Worm (Caenorhabditis elegans) whole organism, L3 larva: Measurements from ENCODE around the gene Y71H2AM.12.

Source experiments
- R02D3.7 ChIP-seq: fragments of 150-350 bp; optimal IDR thresholded peaks from 2 replicates; lab custom pipeline; 2014; ENCODE audit warnings: missing biosample characterization, missing genetic modification characterization
- aly-2 ChIP-seq: fragments of 150-350 bp; optimal IDR thresholded peaks from 2 replicates; lab custom pipeline; 2014; ENCODE audit warnings: missing biosample characterization, missing genetic modification characterization
- ama-1 ChIP-seq: fragments of 150-350 bp; optimal IDR thresholded peaks from 2 replicates; lab custom pipeline; 2018
- ceh-82 ChIP-seq: fragments of 150-350 bp; optimal IDR thresholded peaks from 2 replicates; lab custom pipeline; 2014; ENCODE audit warnings: missing biosample characterization, missing genetic modification characterization
- daf-12 ChIP-seq: fragments of 150-350 bp; optimal IDR thresholded peaks from 2 replicates; lab custom pipeline; 2014; ENCODE audit warnings: missing biosample characterization, missing genetic modification reagents, missing genetic modification characterization
- egl-5 ChIP-seq: fragments of 150-350 bp; optimal IDR thresholded peaks from 2 replicates; lab custom pipeline; 2017; ENCODE audit warnings: missing biosample characterization, missing genetic modification reagents, missing genetic modification characterization, inconsistent platforms
- elt-1 ChIP-seq: fragments of 150-350 bp; optimal IDR thresholded peaks from 2 replicates; lab custom pipeline; 2014; ENCODE audit warnings: missing biosample characterization, missing genetic modification characterization
- elt-2 ChIP-seq: sonication (generic microtip); optimal IDR thresholded peaks from 2 replicates; lab custom pipeline; 2016; ENCODE audit warnings: missing genetic modification reagents, mild to moderate bottlenecking, missing genetic modification characterization, missing compliant biosample characterization
- elt-3 ChIP-seq, 3 experiments: fragments of 150-350 bp in 1 of 3; sonication (generic microtip) in 2 of 3; optimal IDR thresholded peaks; 2 replicates in 2 of 3; 4 replicates in 1 of 3; lab custom pipeline; 2014 to 2017; ENCODE audit warnings: missing biosample characterization in 3 of 3, missing genetic modification characterization in 3 of 3
- fkh-10 ChIP-seq: sonication (generic microtip); optimal IDR thresholded peaks from 2 replicates; lab custom pipeline; 2017; ENCODE audit warnings: missing biosample characterization, missing genetic modification reagents, missing genetic modification characterization
- fkh-2 ChIP-seq: fragments of 150-350 bp; optimal IDR thresholded peaks from 2 replicates; lab custom pipeline; 2014; ENCODE audit warnings: missing biosample characterization, missing genetic modification reagents, missing genetic modification characterization
- fos-1 ChIP-seq: fragments of 150-350 bp; optimal IDR thresholded peaks from 2 replicates; lab custom pipeline; 2014; ENCODE audit warnings: missing biosample characterization, missing genetic modification characterization
- hmg-11 ChIP-seq: sonication (generic microtip); optimal IDR thresholded peaks from 2 replicates; lab custom pipeline; 2016; ENCODE audit warnings: missing genetic modification characterization, missing compliant biosample characterization
- jun-1 ChIP-seq: fragments of 150-350 bp; optimal IDR thresholded peaks from 2 replicates; lab custom pipeline; 2014; ENCODE audit warnings: missing biosample characterization, missing genetic modification reagents, missing genetic modification characterization
- lsy-12 ChIP-seq: sonication (generic microtip); optimal IDR thresholded peaks from 2 replicates; lab custom pipeline; 2016; ENCODE audit warnings: mild to moderate bottlenecking, missing genetic modification characterization, missing compliant biosample characterization
- nfya-1 ChIP-seq: sonication (generic microtip); optimal IDR thresholded peaks from 2 replicates; lab custom pipeline; 2017; ENCODE audit warnings: missing genetic modification characterization, mild to moderate bottlenecking, missing compliant biosample characterization, antibody characterized with exemption, moderate library complexity; ENCODE audit not compliant: insufficient read depth
- nhr-12 ChIP-seq: fragments of 150-350 bp; optimal IDR thresholded peaks from 2 replicates; lab custom pipeline; 2014; ENCODE audit warnings: missing biosample characterization, missing genetic modification characterization
- nhr-23 ChIP-seq: fragments of 150-350 bp; optimal IDR thresholded peaks from 2 replicates; lab custom pipeline; 2014; ENCODE audit warnings: missing biosample characterization, missing genetic modification reagents, missing genetic modification characterization
- nhr-237 ChIP-seq: fragments of 150-350 bp; optimal IDR thresholded peaks from 2 replicates; lab custom pipeline; 2014; ENCODE audit warnings: missing biosample characterization, missing genetic modification characterization
- nhr-43 ChIP-seq: sonication (generic microtip); optimal IDR thresholded peaks from 2 replicates; lab custom pipeline; 2016; ENCODE audit warnings: mild to moderate bottlenecking, missing genetic modification characterization, missing compliant biosample characterization; ENCODE audit not compliant: poor library complexity, severe bottlenecking
- nhr-76 ChIP-seq: fragments of 150-350 bp; sonication (generic microtip); optimal IDR thresholded peaks from 5 replicates; lab custom pipeline; 2014; ENCODE audit warnings: missing biosample characterization, missing genetic modification characterization
- nhr-77 ChIP-seq: fragments of 150-350 bp; optimal IDR thresholded peaks from 2 replicates; lab custom pipeline; 2014; ENCODE audit warnings: missing biosample characterization, missing genetic modification characterization
- pha-4 ChIP-seq: fragments of 150-350 bp; optimal IDR thresholded peaks from 2 replicates; lab custom pipeline; 2014; ENCODE audit warnings: missing biosample characterization, missing genetic modification reagents, missing genetic modification characterization
- pqm-1 ChIP-seq: fragments of 150-350 bp; optimal IDR thresholded peaks from 2 replicates; lab custom pipeline; 2017; ENCODE audit warnings: missing biosample characterization, missing genetic modification characterization, inconsistent platforms
- sea-2 ChIP-seq: fragments of 150-350 bp; sonication (generic microtip); optimal IDR thresholded peaks from 4 replicates; lab custom pipeline; 2014; ENCODE audit warnings: missing biosample characterization, missing genetic modification reagents, missing genetic modification characterization
- skn-1 ChIP-seq: fragments of 150-350 bp; optimal IDR thresholded peaks from 2 replicates; lab custom pipeline; 2014; ENCODE audit warnings: missing biosample characterization, missing genetic modification characterization
- snpc-4 ChIP-seq: fragments of 150-350 bp; optimal IDR thresholded peaks from 2 replicates; lab custom pipeline; 2014; ENCODE audit warnings: missing biosample characterization, missing genetic modification characterization
- tbx-2 ChIP-seq: sonication (generic microtip); optimal IDR thresholded peaks from 2 replicates; lab custom pipeline; 2016; ENCODE audit warnings: mild to moderate bottlenecking, missing genetic modification characterization, missing compliant biosample characterization
- unc-39 ChIP-seq: sonication (generic microtip); optimal IDR thresholded peaks from 4 replicates; lab custom pipeline; 2017; ENCODE audit warnings: missing biosample characterization, missing genetic modification characterization
- zag-1 ChIP-seq: fragments of 150-350 bp; optimal IDR thresholded peaks from 2 replicates; lab custom pipeline; 2014; ENCODE audit warnings: missing biosample characterization, missing genetic modification characterization
- ztf-11 ChIP-seq: fragments of 150-350 bp; optimal IDR thresholded peaks from 2 replicates; lab custom pipeline; 2014; ENCODE audit warnings: missing biosample characterization, missing genetic modification characterization
- ztf-4 ChIP-seq: fragments of 150-350 bp; optimal IDR thresholded peaks from 2 replicates; lab custom pipeline; 2014; ENCODE audit warnings: missing biosample characterization, missing genetic modification characterization

Y71H2AM.12 gene

DNA sequence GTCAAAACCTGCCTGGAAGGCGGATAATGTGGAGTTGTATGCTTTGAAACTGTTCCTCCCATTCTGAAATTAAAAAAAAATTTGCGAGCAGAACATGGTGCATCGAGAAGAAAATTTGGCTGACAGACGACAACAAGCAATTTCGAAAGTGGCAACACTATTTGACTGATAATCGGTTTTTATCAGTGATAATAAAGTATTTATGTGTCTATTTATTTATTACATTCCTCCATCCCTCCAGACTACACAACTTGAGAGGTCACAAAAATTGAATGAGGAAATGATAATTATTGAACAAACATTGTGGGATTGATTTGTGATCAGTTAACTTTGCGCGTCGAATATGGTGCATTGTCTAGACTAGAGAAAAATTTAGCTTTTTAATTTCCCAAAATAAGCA, 5.6 kb upstream of the Y71H2AM.12 start, which contains the start of gene cest-25:
Gene cest-25 (minus strand): TSS at position 63 of the 400 bp plus-strand sequence.
- TF ChIP-seq elt-2 (tag; lab: Kevin White, UChicago) (peak; percentile 93), jun-1 (peak; percentile 50), nhr-76 (tag; lab: Kevin White, UChicago) (no peak), pqm-1 (tag; lab: Kevin White, UChicago) (peak; percentile 81), nhr-237 (no peak), nhr-23 (tag; lab: Kevin White, UChicago) (no peak), pha-4 (tag; lab: Kevin White, UChicago) (peak; percentile 18)

DNA sequence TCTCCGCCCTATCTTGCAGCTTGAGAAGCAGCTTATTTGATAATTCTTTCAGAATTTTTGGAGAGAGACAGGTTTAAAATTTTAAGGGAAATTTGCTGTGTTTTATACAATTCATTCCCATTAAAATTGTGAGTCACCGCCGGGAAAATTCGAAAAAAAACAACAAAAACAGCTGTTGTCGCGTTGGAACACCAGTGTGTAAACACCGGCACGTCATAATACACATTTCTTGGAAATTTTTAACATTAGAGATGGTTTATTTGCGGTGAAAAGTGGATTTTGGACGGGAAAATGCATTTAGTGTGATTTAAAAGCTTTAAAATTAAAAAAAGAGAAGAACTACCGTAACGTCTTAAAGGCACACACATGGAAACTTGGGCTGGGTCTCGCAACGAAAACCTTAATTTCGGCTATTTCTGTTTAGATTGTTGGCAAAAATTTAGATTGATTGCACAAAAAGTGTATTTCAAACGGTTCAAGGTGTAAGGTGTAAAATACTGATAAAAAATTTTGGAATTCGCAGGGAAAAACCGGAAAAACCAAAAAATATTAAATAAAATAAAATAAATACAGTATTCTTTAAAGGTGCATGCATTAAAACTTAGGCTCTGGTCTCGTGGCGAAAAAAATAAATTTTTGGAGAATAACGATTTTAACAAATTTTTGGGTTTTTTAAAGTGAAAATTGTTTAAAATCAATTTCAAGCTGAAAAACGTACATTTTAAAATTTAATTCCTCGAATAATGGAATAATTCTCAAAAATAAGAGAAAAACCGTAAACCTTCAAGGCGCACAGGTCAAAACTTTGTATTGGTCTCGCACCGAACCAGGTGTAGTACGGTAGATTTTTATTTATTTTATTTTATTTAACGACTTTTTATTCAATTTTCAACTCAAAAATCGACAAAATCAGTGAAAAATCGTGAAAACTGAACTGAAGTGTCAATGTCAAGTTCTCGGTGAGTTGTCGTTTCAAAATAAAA, 8.4 kb downstream of the Y71H2AM.12 start, which contains the start of gene cosa-1:
Gene cosa-1 (plus strand): TSS at position 896 of the 983 bp plus-strand sequence.
- no peak for TF ChIP-seq ztf-4 (tag; lab: Kevin White, UChicago)
- no peak for TF ChIP-seq elt-1 (tag; lab: Kevin White, UChicago)
- peak; percentile 4 for TF ChIP-seq nfya-1 (tag; lab: Kevin White, UChicago)
- TF ChIP-seq zag-1 (tag; lab: Kevin White, UChicago) = no peak
- peak; percentile 18 for TF ChIP-seq pqm-1 (tag; lab: Kevin White, UChicago)
- TF ChIP-seq pha-4 (tag; lab: Kevin White, UChicago) = peak; percentile 27
- TF ChIP-seq aly-2 = no peak
- TF ChIP-seq lsy-12 = no peak
- no peak for TF ChIP-seq sea-2 (GFP tag; lab: Kevin White, UChicago)
- TF ChIP-seq ama-1 (lab: Kevin White, UChicago) = no peak
- TF ChIP-seq fkh-2 = no peak

DNA sequence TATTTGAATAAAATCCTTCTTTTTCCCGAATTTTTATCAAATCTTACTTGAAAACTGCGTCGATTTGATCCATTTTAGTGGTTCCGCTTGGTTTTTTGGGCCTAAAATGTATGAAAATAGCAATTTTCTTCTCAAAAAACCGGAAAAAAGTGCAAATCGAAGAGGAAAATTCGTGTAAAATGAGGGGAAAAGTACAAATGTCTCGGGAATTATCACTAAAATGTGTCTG, 9.0 kb downstream of the Y71H2AM.12 start, which contains the start of gene Y71H2AM.11:
Gene Y71H2AM.11 (minus strand): TSS at position 101 of the 229 bp plus-strand sequence.
- TF ChIP-seq ztf-4 (tag; lab: Kevin White, UChicago) (no peak), nhr-43 (tag; lab: Kevin White, UChicago) (no peak), pha-4 (tag; lab: Kevin White, UChicago) (no peak), skn-1 (tag; lab: Kevin White, UChicago) (no peak), nhr-77 (tag; lab: Kevin White, UChicago) (no peak), elt-2 (tag; lab: Kevin White, UChicago) (no peak), unc-39 (tag; lab: Kevin White, UChicago) (no peak), nhr-23 (tag; lab: Kevin White, UChicago) (no peak), daf-12 (tag; lab: Kevin White, UChicago) (no peak), snpc-4 (tag; lab: Kevin White, UChicago) (no peak), sea-2 (GFP tag; lab: Kevin White, UChicago) (no peak), nhr-76 (tag; lab: Kevin White, UChicago) (no peak), pqm-1 (tag; lab: Kevin White, UChicago) (no peak), elt-1 (tag; lab: Kevin White, UChicago) (no peak), elt-3 (tag; optimal IDR thresholded peaks at IDR 0.05; lab: Kevin White, UChicago) (no peak), jun-1 (no peak), hmg-11 (tag; lab: Kevin White, UChicago) (no peak), fos-1 (tag; lab: Kevin White, UChicago) (no peak), ceh-82 (tag; lab: Kevin White, UChicago) (no peak), aly-2 (no peak)

DNA sequence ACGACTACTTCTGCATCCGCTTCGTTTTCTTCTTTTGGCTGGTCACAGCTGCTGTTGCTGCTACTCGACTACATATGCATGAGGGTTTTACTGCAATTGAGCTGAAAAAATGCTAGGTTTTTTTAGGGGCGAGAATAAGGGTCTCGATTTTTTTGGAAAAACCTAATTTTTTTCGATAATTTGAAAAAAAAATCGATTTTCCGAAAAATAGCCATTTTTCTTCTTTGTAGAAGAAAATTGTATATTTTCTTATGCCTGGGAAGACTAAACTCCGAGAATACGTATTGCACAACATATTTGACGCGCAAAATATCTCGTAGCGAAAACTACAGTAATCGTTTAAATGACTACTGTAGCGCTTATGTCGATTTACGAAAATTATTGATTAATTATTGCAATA, 17.4 kb downstream of the Y71H2AM.12 start, which contains the start of gene tmem-132:
Gene tmem-132 (minus strand): TSS at position 101 of the 400 bp plus-strand sequence.
- TF ChIP-seq ztf-11 (tag; lab: Kevin White, UChicago) = no peak
- no peak for TF ChIP-seq ceh-82 (tag; lab: Kevin White, UChicago)
- no peak for TF ChIP-seq R02D3.7
- no peak for TF ChIP-seq fkh-10 (GFP tag; lab: Kevin White, UChicago)
- TF ChIP-seq pha-4 (tag; lab: Kevin White, UChicago) = no peak
- peak; percentile 21 for TF ChIP-seq hmg-11 (tag; lab: Kevin White, UChicago)
- no peak for TF ChIP-seq egl-5 (tag; lab: Kevin White, UChicago)

DNA sequence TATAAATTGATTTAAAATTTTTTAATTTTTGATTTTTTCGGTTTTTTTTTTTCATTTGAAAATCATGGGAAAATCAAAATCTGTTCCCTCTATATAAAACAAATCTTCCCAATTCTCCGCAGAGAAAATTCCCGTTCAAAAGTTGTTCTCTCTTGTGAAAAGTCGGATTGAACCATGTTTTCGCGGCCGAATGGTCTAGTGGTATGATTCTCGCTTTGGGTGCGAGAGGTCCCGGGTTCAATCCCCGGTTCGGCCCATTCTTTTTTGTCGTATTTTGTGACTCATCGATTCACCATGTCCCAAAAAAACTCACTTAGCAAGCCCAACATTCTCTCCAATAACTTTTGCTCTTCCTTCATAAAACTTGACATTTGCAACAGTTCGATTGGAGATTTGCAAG, 22.4 kb downstream of the Y71H2AM.12 start:
- TF ChIP-seq nfya-1 (tag; lab: Kevin White, UChicago) (peak; percentile 12), nhr-12 (no peak), tbx-2 (tag; lab: Kevin White, UChicago) (no peak), hmg-11 (tag; lab: Kevin White, UChicago) (peak; percentile 10)
